Fruit fly (Drosophila melanogaster): ENCODE measurements around the gene Tspo.

Tspo gene

DNA sequence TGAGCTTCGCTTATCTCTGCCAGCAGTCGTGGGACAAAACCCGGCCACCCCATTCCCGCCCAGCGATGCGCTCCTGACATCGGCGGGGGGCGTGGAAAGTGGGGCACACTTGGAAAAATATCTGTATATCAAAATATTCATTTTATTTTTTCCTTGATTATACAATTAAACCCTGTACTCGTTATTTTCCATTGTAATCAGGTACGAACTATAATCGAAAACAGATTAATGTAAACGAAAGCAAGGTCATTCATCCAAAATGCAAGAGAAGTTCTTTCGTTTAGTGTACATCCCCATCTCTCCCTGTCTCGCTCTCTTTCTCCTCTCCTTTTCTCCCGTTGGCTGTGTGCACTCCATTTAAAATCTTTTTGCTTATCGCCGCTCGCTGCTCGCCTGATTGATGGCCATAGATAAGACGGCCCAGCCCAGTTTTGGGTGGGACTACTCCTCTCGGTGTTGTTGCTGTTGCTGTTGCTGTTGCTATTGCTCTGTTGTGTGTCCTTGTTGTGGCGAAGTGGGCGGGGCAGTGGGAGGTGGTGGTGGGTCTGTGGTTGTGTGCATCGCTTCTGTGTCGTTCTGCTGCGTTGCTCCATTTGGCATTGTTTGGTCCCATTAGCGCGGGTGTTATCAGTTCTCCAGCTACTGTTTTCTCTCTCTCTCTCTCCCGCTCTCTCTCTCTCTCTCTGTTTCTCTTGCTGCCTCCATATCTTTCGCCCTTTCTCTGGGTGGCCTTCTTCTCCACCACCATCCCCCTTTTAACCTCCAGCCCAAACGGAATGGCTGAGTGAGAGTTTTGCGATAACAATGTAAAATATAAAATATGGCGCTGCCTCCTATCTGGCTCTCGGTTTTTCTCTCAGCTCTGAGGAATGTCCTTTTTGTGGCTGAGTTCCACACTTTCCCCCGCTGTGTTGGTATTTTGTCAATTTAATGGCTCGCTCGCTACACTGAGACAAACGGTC lies 43.1 kb upstream of the Tspo start (continued):
- peak; percentile 18 for TF ChIP-seq Lhr (GFP tag; optimal IDR thresholded peaks at IDR 0.05)
- TF ChIP-seq Mad (GFP tag; optimal IDR thresholded peaks at IDR 0.05) = peak; percentile 47
- peak; percentile 81 for TF ChIP-seq nmo (GFP tag; optimal IDR thresholded peaks at IDR 0.05)
- TF ChIP-seq CG17385 (GFP tag; optimal IDR thresholded peaks at IDR 0.05) = peak; percentile 74
- TF ChIP-seq CG11560 (tag; IDR thresholded peaks at IDR 0.05) = peak; percentile 68; the same call in 2 of the 3 replicates
- TF ChIP-seq ind (GFP tag; optimal IDR thresholded peaks at IDR 0.05) = peak; percentile 77
- peak in 1 of 2 experiments; percentile 59 for TF ChIP-seq eve (GFP tag; optimal IDR thresholded peaks at IDR 0.05)
- TF ChIP-seq Oaz (GFP tag; IDR thresholded peaks at IDR 0.05) = peak; percentile 38; the same call in 1 of the 2 replicates
- peak; percentile 65 for TF ChIP-seq CG8359 (GFP tag; optimal IDR thresholded peaks at IDR 0.05; ENCODE audit: borderline replicate concordance)
- peak; percentile 51 for TF ChIP-seq Abd-B (GFP tag; optimal IDR thresholded peaks at IDR 0.05)
- TF ChIP-seq dmrt99B (tag; optimal IDR thresholded peaks at IDR 0.05) = peak; percentile 86
- no peak for TF ChIP-seq hbn (GFP tag; IDR thresholded peaks at IDR 0.05; ENCODE audit: partially characterized antibody)
- peak; percentile 19 for TF ChIP-seq psq (GFP tag; optimal IDR thresholded peaks at IDR 0.05)
- TF ChIP-seq CG4820 (GFP tag; optimal IDR thresholded peaks at IDR 0.05) = peak; percentile 67
- peak; percentile 64 for TF ChIP-seq Fer3 (tag; optimal IDR thresholded peaks at IDR 0.05)
- TF ChIP-seq sug (tag; optimal IDR thresholded peaks at IDR 0.05) = peak; percentile 55
- TF ChIP-seq kay (GFP tag; optimal IDR thresholded peaks at IDR 0.05) = peak; percentile 0
- TF ChIP-seq h (optimal IDR thresholded peaks at IDR 0.05) = no peak
- TF ChIP-seq Sin3A (optimal IDR thresholded peaks at IDR 0.05) = no peak
- peak; percentile 81 for TF ChIP-seq Ptx1 (GFP tag; IDR thresholded peaks at IDR 0.05)
- peak; percentile 70; the same call in 1 of the 4 replicates for TF ChIP-seq chinmo (GFP tag; IDR thresholded peaks at IDR 0.05; ENCODE audit: partially characterized antibody)
- peak; percentile 64 for TF ChIP-seq CG7372 (GFP tag; IDR thresholded peaks at IDR 0.05)
- peak; percentile 79; the same call in 2 of the 3 replicates for TF ChIP-seq CG34422 (GFP tag; IDR thresholded peaks at IDR 0.05)
- peak; percentile 66 for TF ChIP-seq lilli (GFP tag; optimal IDR thresholded peaks at IDR 0.05)
- peak; percentile 19 for TF ChIP-seq CG4617 (GFP tag; optimal IDR thresholded peaks at IDR 0.05; ENCODE audit: borderline replicate concordance)
- TF ChIP-seq CG12155 (GFP tag; optimal IDR thresholded peaks at IDR 0.05) = peak; percentile 50
- peak; percentile 58; the same call in 1 of the 3 replicates for TF ChIP-seq ase (GFP tag; IDR thresholded peaks at IDR 0.05)
- no peak for TF ChIP-seq CG8290 (GFP tag; optimal IDR thresholded peaks at IDR 0.05)
- TF ChIP-seq CG8290 (tag; optimal IDR thresholded peaks at IDR 0.05) = peak in 1 of 2 experiments; percentile 69
- no peak for TF ChIP-seq CG14965 (GFP tag; optimal IDR thresholded peaks at IDR 0.05; ENCODE audit: borderline replicate concordance)
- 0 out of 2 replicates have a peak, but pooled peaks have one; percentile 20 for TF ChIP-seq al (GFP tag; IDR thresholded peaks at IDR 0.05)
- peak; percentile 66 for TF ChIP-seq CG13296 (GFP tag; optimal IDR thresholded peaks at IDR 0.05)
- TF ChIP-seq kah (GFP tag; optimal IDR thresholded peaks at IDR 0.05) = peak; percentile 65
- TF ChIP-seq abd-A (tag; optimal IDR thresholded peaks at IDR 0.05) = peak; percentile 74
- no peak for TF ChIP-seq CG6791 (GFP tag; IDR thresholded peaks at IDR 0.05; ENCODE audit: partially characterized antibody)
- TF ChIP-seq CG14667 (GFP tag; IDR thresholded peaks at IDR 0.05) = peak; percentile 68; the same call in 1 of the 2 replicates
- TF ChIP-seq mld (GFP tag; IDR thresholded peaks at IDR 0.05; ENCODE audit: partially characterized antibody) = no peak
- peak; percentile 52 for TF ChIP-seq onecut (GFP tag; IDR thresholded peaks at IDR 0.05)
- TF ChIP-seq ap (GFP tag; IDR thresholded peaks at IDR 0.05) = peak; percentile 64
- TF ChIP-seq NfI (GFP tag; optimal IDR thresholded peaks at IDR 0.05) = peak; percentile 55
- no peak for TF ChIP-seq amos (GFP tag; IDR thresholded peaks at IDR 0.05; ENCODE audit: partially characterized antibody)
- peak; percentile 31 for TF ChIP-seq slou (GFP tag; optimal IDR thresholded peaks at IDR 0.05)
- TF ChIP-seq CG2129 (GFP tag; IDR thresholded peaks at IDR 0.05; ENCODE audit: partially characterized antibody) = no peak
- TF ChIP-seq CG10654 (GFP tag; optimal IDR thresholded peaks at IDR 0.05) = peak; percentile 54
- TF ChIP-seq CG15479 (GFP tag; optimal IDR thresholded peaks at IDR 0.05) = peak; percentile 48
- TF ChIP-seq CG1602 (GFP tag; optimal IDR thresholded peaks at IDR 0.05) = peak; percentile 65
- no peak for TF ChIP-seq CG11247 (GFP tag; IDR thresholded peaks at IDR 0.05)
- TF ChIP-seq CG8765 (GFP tag; IDR thresholded peaks at IDR 0.05) = no peak
